Worm (Caenorhabditis elegans): Measurements from ENCODE around the gene F01D5.6.

Gene F01D5.6

ce11 chrII:14050506-14050905 is 44.2 kb downstream of the F01D5.6 start (continued):
- TF ChIP-seq saeg-2 (GFP tag; IDR thresholded peaks at IDR 0.05) = 0 out of 2 replicates have a peak, but pooled peaks have one; percentile 50
- TF ChIP-seq hif-1 (tag; optimal IDR thresholded peaks at IDR 0.05) = peak in 1 of 2 experiments; percentile 78
- no peak for TF ChIP-seq spr-3 (GFP tag; optimal IDR thresholded peaks at IDR 0.05)
- TF ChIP-seq F37D6.2 (tag; optimal IDR thresholded peaks at IDR 0.05) = no peak
- TF ChIP-seq F26F4.8 (GFP tag; conservative IDR thresholded peaks at IDR 0.05) = no peak
- TF ChIP-seq Y75B8A.6 (GFP tag; IDR thresholded peaks at IDR 0.05) = no peak
- no peak for TF ChIP-seq dmd-8 (GFP tag; IDR thresholded peaks at IDR 0.05)
- no peak for TF ChIP-seq vab-7 (GFP tag; IDR thresholded peaks at IDR 0.05)
- no peak for TF ChIP-seq egl-27 (tag; optimal IDR thresholded peaks at IDR 0.05)
- TF ChIP-seq ces-1 (GFP tag; optimal IDR thresholded peaks at IDR 0.05) = no peak
- no peak for TF ChIP-seq fkh-10 (GFP tag; optimal IDR thresholded peaks at IDR 0.05)
- peak; percentile 90 for TF ChIP-seq dve-1 (tag; optimal IDR thresholded peaks at IDR 0.05; ENCODE audit: insufficient read depth)
- TF ChIP-seq arid-1 (GFP tag; conservative IDR thresholded peaks at IDR 0.05) = no peak
- peak; percentile 55 for TF ChIP-seq mes-2 (tag; optimal IDR thresholded peaks at IDR 0.05; ENCODE audit: poor library complexity, severe bottlenecking)
- no peak for TF ChIP-seq daf-19 (GFP tag; conservative IDR thresholded peaks at IDR 0.05)
- TF ChIP-seq madf-9 (GFP tag; conservative IDR thresholded peaks at IDR 0.05) = no peak
- TF ChIP-seq R02D3.7 (tag; optimal IDR thresholded peaks at IDR 0.05) = no peak
- TF ChIP-seq mep-1 (tag; optimal IDR thresholded peaks at IDR 0.05) = peak; percentile 67
- TF ChIP-seq mdt-29 (GFP tag; IDR thresholded peaks at IDR 0.05) = no peak
- no peak for TF ChIP-seq daf-12 (tag; optimal IDR thresholded peaks at IDR 0.05)
- TF ChIP-seq ceh-44 (GFP tag; IDR thresholded peaks at IDR 0.05) = no peak
- 0 out of 2 replicates have a peak, but pooled peaks have one; percentile 20 for TF ChIP-seq T26A8.4 (GFP tag; IDR thresholded peaks at IDR 0.05)
- no peak for TF ChIP-seq ctbp-1 (GFP tag; IDR thresholded peaks at IDR 0.05)
- no peak for TF ChIP-seq zip-2 (tag; optimal IDR thresholded peaks at IDR 0.05)
- peak; percentile 54 for TF ChIP-seq nhr-102 (tag; optimal IDR thresholded peaks at IDR 0.05)
- 0 out of 2 replicates have a peak, but pooled peaks have one; percentile 19 for TF ChIP-seq lin-29 (GFP tag; IDR thresholded peaks at IDR 0.05)
- peak; percentile 13 for TF ChIP-seq lin-13 (GFP tag; optimal IDR thresholded peaks at IDR 0.05)
- no peak for TF ChIP-seq php-3 (GFP tag; IDR thresholded peaks at IDR 0.05)
- TF ChIP-seq attf-4 (tag; optimal IDR thresholded peaks at IDR 0.05) = no peak

- TF ChIP-seq lim-7 (GFP tag; IDR thresholded peaks at IDR 0.05) = no peak
- TF ChIP-seq lin-29 (GFP tag; IDR thresholded peaks at IDR 0.05) = no peak
- TF ChIP-seq fos-1 (tag; optimal IDR thresholded peaks at IDR 0.05) = no peak
- peak; percentile 43; the same call in 1 of the 2 replicates for TF ChIP-seq dmd-6 (GFP tag; IDR thresholded peaks at IDR 0.05)
- peak; percentile 38 for TF ChIP-seq dve-1 (tag; optimal IDR thresholded peaks at IDR 0.05; ENCODE audit: insufficient read depth)
- peak; percentile 65 for TF ChIP-seq hlh-11 (tag; optimal IDR thresholded peaks at IDR 0.05)
- TF ChIP-seq zfp-3 (GFP tag; conservative IDR thresholded peaks at IDR 0.05) = no peak
- peak; percentile 59 for TF ChIP-seq aha-1 (tag)
- TF ChIP-seq F49E8.2 (tag; optimal IDR thresholded peaks at IDR 0.05; ENCODE audit: borderline replicate concordance) = no peak
- peak; percentile 89 for TF ChIP-seq nhr-28 (tag; optimal IDR thresholded peaks at IDR 0.05)
- no peak for TF ChIP-seq hmg-1.1 (GFP tag; IDR thresholded peaks at IDR 0.05)
- no peak for TF ChIP-seq ceh-44 (GFP tag; IDR thresholded peaks at IDR 0.05)
- peak; percentile 89 for TF ChIP-seq nhr-77 (tag; optimal IDR thresholded peaks at IDR 0.05)
- no peak for TF ChIP-seq zfp-2 (tag; optimal IDR thresholded peaks at IDR 0.05)
- TF ChIP-seq jun-1 (tag; optimal IDR thresholded peaks at IDR 0.05) = no peak
- no peak for TF ChIP-seq dpl-1 (GFP tag; optimal IDR thresholded peaks at IDR 0.05)
- TF ChIP-seq nhr-76 (tag; optimal IDR thresholded peaks at IDR 0.05) = no peak
- TF ChIP-seq mxl-3 (GFP tag; optimal IDR thresholded peaks at IDR 0.05) = peak; percentile 30
- TF ChIP-seq lir-3 (tag; optimal IDR thresholded peaks at IDR 0.05) = no peak
- no peak for TF ChIP-seq daf-16 (GFP tag; optimal IDR thresholded peaks at IDR 0.05)
- peak; percentile 53 for TF ChIP-seq daf-16 (tag; optimal IDR thresholded peaks at IDR 0.05)
- no peak for TF ChIP-seq vab-7 (GFP tag; IDR thresholded peaks at IDR 0.05)
- TF ChIP-seq ctbp-1 (GFP tag; IDR thresholded peaks at IDR 0.05) = no peak
- TF ChIP-seq hlh-30 (tag; optimal IDR thresholded peaks at IDR 0.05; ENCODE audit: insufficient read depth) = peak; percentile 50
- no peak for TF ChIP-seq sdz-12 (GFP tag; optimal IDR thresholded peaks at IDR 0.05)
- TF ChIP-seq pqm-1 (tag; optimal IDR thresholded peaks at IDR 0.05) = peak; percentile 67
- TF ChIP-seq hif-1 (tag; optimal IDR thresholded peaks at IDR 0.05) = no peak
These were observed 45.2 kb downstream of the F01D5.6 start for ce11 chrII:14051474-14051934.

All from whole organism, L4 larva.